Fruit fly (Drosophila melanogaster): ENCODE results near the gene Apc2.

Apc2 gene

DNA sequence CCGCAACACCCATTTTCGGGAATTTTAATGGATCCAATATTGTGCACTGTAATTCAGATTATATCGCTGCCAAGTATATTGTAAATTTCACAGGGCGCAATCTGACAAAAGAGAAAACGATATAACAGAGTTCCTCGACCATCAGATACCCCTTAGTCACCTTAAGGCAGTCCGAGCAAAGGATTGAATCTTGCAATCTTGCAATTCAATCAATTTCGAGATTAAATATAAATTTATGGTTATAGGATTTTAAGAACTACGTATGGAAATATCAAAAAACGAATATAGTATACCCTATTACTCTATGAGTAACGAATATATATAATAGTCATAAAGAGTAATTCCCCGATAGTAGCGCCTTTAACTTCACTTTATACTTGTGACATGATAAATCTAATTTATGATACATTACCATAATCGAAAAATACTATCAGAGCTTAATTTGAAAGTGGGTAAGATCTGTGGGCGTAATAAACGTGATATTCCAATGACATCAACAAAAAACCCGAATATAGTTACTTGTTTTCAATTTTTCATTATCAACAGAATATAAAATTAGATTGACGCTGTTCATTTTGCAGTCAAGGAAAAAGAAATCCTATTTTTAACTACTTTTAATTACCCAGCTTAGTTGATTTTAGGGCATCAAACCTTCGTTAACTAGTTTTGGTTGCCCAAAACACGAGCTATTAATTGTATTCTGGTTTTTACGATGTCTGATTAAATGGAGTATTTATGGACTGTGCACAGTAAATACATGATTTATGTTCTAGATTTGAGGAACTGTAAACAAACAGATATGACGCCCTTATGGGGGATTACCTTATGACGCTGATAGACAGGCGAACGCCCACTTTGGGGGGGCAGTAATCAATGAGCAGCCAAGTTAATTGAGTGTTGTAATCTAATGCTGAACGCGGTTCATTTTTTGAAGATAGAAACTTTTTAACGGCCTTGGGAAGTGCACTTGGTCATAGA lies 25.0 kb upstream of the Apc2 start (continued):
- TF ChIP-seq HLH54F (GFP tag; optimal IDR thresholded peaks at IDR 0.05) (no peak), salm (tag; optimal IDR thresholded peaks at IDR 0.05) (peak; percentile 52), CG33213 (GFP tag; optimal IDR thresholded peaks at IDR 0.05) (no peak), CG10267 (tag; optimal IDR thresholded peaks at IDR 0.05) (no peak), disco-r (GFP tag; optimal IDR thresholded peaks at IDR 0.05) (no peak), pfk (GFP tag; optimal IDR thresholded peaks at IDR 0.05) (no peak), CG1233 (GFP tag; optimal IDR thresholded peaks at IDR 0.05) (peak; percentile 3), Vsx1 (GFP tag; optimal IDR thresholded peaks at IDR 0.05) (peak; percentile 60), D (optimal IDR thresholded peaks at IDR 0.05) (no peak), D (GFP tag; optimal IDR thresholded peaks at IDR 0.05) (no peak), D19B (GFP tag; optimal IDR thresholded peaks at IDR 0.05) (peak; percentile 71), CG14710 (tag; optimal IDR thresholded peaks at IDR 0.05) (no peak), CG5953 (GFP tag; IDR thresholded peaks at IDR 0.05) (no peak), sim (GFP tag; IDR thresholded peaks at IDR 0.05) (no peak), sd (tag; optimal IDR thresholded peaks at IDR 0.05) (peak; percentile 83), Hr51 (GFP tag; optimal IDR thresholded peaks at IDR 0.05) (no peak), Atf-2 (GFP tag; optimal IDR thresholded peaks at IDR 0.05) (no peak), CG8765 (GFP tag; IDR thresholded peaks at IDR 0.05) (no peak), CTCF (GFP tag; optimal IDR thresholded peaks at IDR 0.05) (no peak), Pdp1 (GFP tag; optimal IDR thresholded peaks at IDR 0.05) (peak in 1 of 2 experiments; percentile 9), row (GFP tag; IDR thresholded peaks at IDR 0.05) (peak; percentile 19; the same call in 1 of the 3 replicates), CG4404 (GFP tag; IDR thresholded peaks at IDR 0.05) (no peak), dati (GFP tag; IDR thresholded peaks at IDR 0.05) (no peak), sr (GFP tag; IDR thresholded peaks at IDR 0.05) (no peak), CG34224 (GFP tag; IDR thresholded peaks at IDR 0.05; ENCODE audit: partially characterized antibody) (no peak), Dfd (GFP tag; optimal IDR thresholded peaks at IDR 0.05) (no peak), odd (GFP tag; optimal IDR thresholded peaks at IDR 0.05) (no peak), Nf-YA (GFP tag; IDR thresholded peaks at IDR 0.05) (no peak), tap (tag; optimal IDR thresholded peaks at IDR 0.05) (no peak), gfzf (GFP tag; optimal IDR thresholded peaks at IDR 0.05) (no peak), CG11398 (GFP tag; optimal IDR thresholded peaks at IDR 0.05) (no peak), gem (tag; optimal IDR thresholded peaks at IDR 0.05) (peak; percentile 1), CG12769 (tag; optimal IDR thresholded peaks at IDR 0.05) (no peak), wdn (GFP tag; IDR thresholded peaks at IDR 0.05) (no peak), Trl (optimal IDR thresholded peaks at IDR 0.05) (no peak), Trl (GFP tag; optimal IDR thresholded peaks at IDR 0.05) (no peak), BtbVII (GFP tag; optimal IDR thresholded peaks at IDR 0.05) (no peak), ftz-f1 (GFP tag; optimal IDR thresholded peaks at IDR 0.05) (no peak), cas (GFP tag; IDR thresholded peaks at IDR 0.05) (no peak), ATbp (GFP tag; optimal IDR thresholded peaks at IDR 0.05) (no peak), schlank (tag; optimal IDR thresholded peaks at IDR 0.05) (no peak), Dad (GFP tag; optimal IDR thresholded peaks at IDR 0.05) (no peak), crol (GFP tag; IDR thresholded peaks at IDR 0.05) (no peak), CG34376 (GFP tag; optimal IDR thresholded peaks at IDR 0.05) (peak; percentile 84), mirr (GFP tag; optimal IDR thresholded peaks at IDR 0.05) (peak; percentile 72), dimm (GFP tag; IDR thresholded peaks at IDR 0.05) (no peak), Blimp-1 (GFP tag; optimal IDR thresholded peaks at IDR 0.05) (no peak), Hsf (GFP tag; optimal IDR thresholded peaks at IDR 0.05) (no peak), CG2199 (GFP tag; IDR thresholded peaks at IDR 0.05) (no peak), GATAe (GFP tag; conservative IDR thresholded peaks at IDR 0.05) (peak; percentile 20; the same call in 1 of the 2 replicates)

Measured in whole organism, embryonic.